Fruit fly (Drosophila melanogaster): ENCODE data around the gene CG10584.

CG10584 gene

DNA sequence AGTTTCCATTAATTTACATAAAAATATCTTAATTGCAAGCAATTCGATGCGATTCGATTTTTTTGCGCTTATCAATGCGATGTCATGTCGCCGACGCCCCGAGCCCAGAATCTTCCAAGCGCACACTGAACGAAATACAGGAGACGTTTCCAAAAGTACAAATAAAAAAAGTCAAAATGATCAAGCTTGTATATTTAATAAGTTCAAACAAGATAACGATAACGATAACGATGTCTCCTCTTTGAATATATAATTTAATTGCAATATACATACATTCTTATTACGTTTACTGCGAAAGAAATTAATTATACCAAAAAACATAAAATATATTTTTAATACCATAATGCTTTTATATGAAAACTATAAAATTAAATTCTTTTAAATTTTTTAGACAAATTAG lies 40.9 kb downstream of the CG10584 start (continued):
- TF ChIP-seq CG3919 (GFP tag; optimal IDR thresholded peaks at IDR 0.05) (peak; percentile 66), CG8632 (GFP tag; optimal IDR thresholded peaks at IDR 0.05) (peak; percentile 72), CG6276 (GFP tag; optimal IDR thresholded peaks at IDR 0.05) (no peak), CG1621 (tag; optimal IDR thresholded peaks at IDR 0.05) (no peak), OdsH (GFP tag; optimal IDR thresholded peaks at IDR 0.05) (no peak), eg (GFP tag; IDR thresholded peaks at IDR 0.05) (no peak), Smox (GFP tag; optimal IDR thresholded peaks at IDR 0.05) (peak; percentile 26), achi (GFP tag; optimal IDR thresholded peaks at IDR 0.05) (peak; percentile 49), lz (GFP tag; optimal IDR thresholded peaks at IDR 0.05) (peak; percentile 26), pdm3 (GFP tag; optimal IDR thresholded peaks at IDR 0.05) (peak; percentile 35), CG6792 (GFP tag; optimal IDR thresholded peaks at IDR 0.05) (peak; percentile 50), CG10669 (GFP tag; optimal IDR thresholded peaks at IDR 0.05) (peak; percentile 62), dac (GFP tag; optimal IDR thresholded peaks at IDR 0.05) (no peak), CG6163 (GFP tag; IDR thresholded peaks at IDR 0.05) (no peak), Lpt (GFP tag; optimal IDR thresholded peaks at IDR 0.05) (no peak), CG32006 (GFP tag; optimal IDR thresholded peaks at IDR 0.05) (no peak), CG8319 (GFP tag; optimal IDR thresholded peaks at IDR 0.05) (peak; percentile 28), CG7368 (GFP tag; optimal IDR thresholded peaks at IDR 0.05) (peak; percentile 23), Ets21C (GFP tag; optimal IDR thresholded peaks at IDR 0.05) (no peak), dsx (GFP tag; optimal IDR thresholded peaks at IDR 0.05; ENCODE audit: poor library complexity, severe bottlenecking) (peak; percentile 44), CG11762 (GFP tag; optimal IDR thresholded peaks at IDR 0.05; ENCODE audit: insufficient read depth) (no peak), cyc (GFP tag; optimal IDR thresholded peaks at IDR 0.05) (peak; percentile 31), vri (GFP tag; optimal IDR thresholded peaks at IDR 0.05) (no peak), CG4318 (GFP tag; optimal IDR thresholded peaks at IDR 0.05) (no peak), Sox102F (GFP tag; optimal IDR thresholded peaks at IDR 0.05) (peak; percentile 41), Eip75B (GFP tag; optimal IDR thresholded peaks at IDR 0.05) (peak; percentile 43), CG3032 (tag; optimal IDR thresholded peaks at IDR 0.05) (peak; percentile 58)

DNA sequence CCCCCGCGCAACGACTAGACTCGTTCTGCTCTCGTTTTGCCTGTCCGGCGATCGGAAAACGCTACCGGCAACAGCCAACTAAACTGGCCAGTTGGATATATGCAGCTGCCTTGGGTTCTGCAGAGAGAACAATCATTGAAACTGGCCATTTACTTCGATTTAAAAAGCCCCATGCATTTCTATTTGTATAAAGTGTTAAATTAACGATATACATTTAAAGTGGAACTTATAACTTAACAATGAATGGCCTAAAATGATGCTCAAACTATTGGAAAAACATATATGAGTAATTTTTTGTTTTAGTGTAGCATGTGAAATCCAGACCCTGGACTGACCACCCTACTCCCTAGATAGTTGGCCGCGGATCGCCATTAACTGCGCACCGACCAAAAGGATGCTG lies 42.3 kb downstream of the CG10584 start:
- peak; percentile 60 to 66 for TF ChIP-seq salr (GFP tag; optimal IDR thresholded peaks at IDR 0.05)
- peak; percentile 65 for TF ChIP-seq Lpt (GFP tag; optimal IDR thresholded peaks at IDR 0.05)
- peak; percentile 84 for TF ChIP-seq CG6163 (GFP tag; IDR thresholded peaks at IDR 0.05)
- no peak for TF ChIP-seq Hr38 (GFP tag; optimal IDR thresholded peaks at IDR 0.05)
- TF ChIP-seq CG15336 (GFP tag; IDR thresholded peaks at IDR 0.05): peak; percentile 67; the same call in 1 of the 2 replicates
- TF ChIP-seq CG8632 (GFP tag; optimal IDR thresholded peaks at IDR 0.05): peak; percentile 16
- peak; percentile 25 for TF ChIP-seq CG34406 (GFP tag; optimal IDR thresholded peaks at IDR 0.05)
- peak; percentile 66 for TF ChIP-seq acj6 (GFP tag; optimal IDR thresholded peaks at IDR 0.05)
- TF ChIP-seq cyc (GFP tag; optimal IDR thresholded peaks at IDR 0.05): no peak
- TF ChIP-seq CG8119 (GFP tag; IDR thresholded peaks at IDR 0.05): peak; percentile 70; the same call in 2 of the 3 replicates
- no peak for TF ChIP-seq Eip93F (GFP tag; optimal IDR thresholded peaks at IDR 0.05)
- TF ChIP-seq CG6792 (GFP tag; optimal IDR thresholded peaks at IDR 0.05): peak; percentile 54
- TF ChIP-seq achi (GFP tag; optimal IDR thresholded peaks at IDR 0.05): peak; percentile 76
- TF ChIP-seq svp (GFP tag): no peak
- no peak for TF ChIP-seq fd85E (GFP tag; optimal IDR thresholded peaks at IDR 0.05)
- TF ChIP-seq Blimp-1 (GFP tag; optimal IDR thresholded peaks at IDR 0.05): no peak
- peak; percentile 48 for TF ChIP-seq CG16779 (tag; optimal IDR thresholded peaks at IDR 0.05)
- TF ChIP-seq dsx (GFP tag; optimal IDR thresholded peaks at IDR 0.05; ENCODE audit: poor library complexity, severe bottlenecking): peak; percentile 74
- TF ChIP-seq CG6808 (GFP tag; optimal IDR thresholded peaks at IDR 0.05): peak; percentile 78
- TF ChIP-seq fd59A (GFP tag; optimal IDR thresholded peaks at IDR 0.05): peak; percentile 67
- TF ChIP-seq topi (GFP tag; optimal IDR thresholded peaks at IDR 0.05): peak; percentile 9
- TF ChIP-seq Hr4 (GFP tag; optimal IDR thresholded peaks at IDR 0.05): no peak
- TF ChIP-seq Ets21C (GFP tag; optimal IDR thresholded peaks at IDR 0.05): no peak
- TF ChIP-seq Eip75B (GFP tag; optimal IDR thresholded peaks at IDR 0.05): peak; percentile 71
- peak; percentile 27 for TF ChIP-seq Met (GFP tag; optimal IDR thresholded peaks at IDR 0.05)
- peak; percentile 66 for TF ChIP-seq Gug (GFP tag; IDR thresholded peaks at IDR 0.05)
- no peak for TF ChIP-seq lz (GFP tag; optimal IDR thresholded peaks at IDR 0.05)
- no peak for TF ChIP-seq Sox15 (GFP tag; optimal IDR thresholded peaks at IDR 0.05)
- peak; percentile 58 for TF ChIP-seq OdsH (GFP tag; optimal IDR thresholded peaks at IDR 0.05)
- peak; percentile 60 for TF ChIP-seq net (GFP tag; optimal IDR thresholded peaks at IDR 0.05)
- TF ChIP-seq vri (GFP tag; optimal IDR thresholded peaks at IDR 0.05): no peak
- no peak for TF ChIP-seq CG8319 (GFP tag; optimal IDR thresholded peaks at IDR 0.05)
- TF ChIP-seq spab (GFP tag; optimal IDR thresholded peaks at IDR 0.05): peak; percentile 75
- no peak for TF ChIP-seq Smox (GFP tag; optimal IDR thresholded peaks at IDR 0.05)
- TF ChIP-seq CG7368 (GFP tag; optimal IDR thresholded peaks at IDR 0.05): peak; percentile 41
- peak; percentile 77 for TF ChIP-seq CG1621 (tag; optimal IDR thresholded peaks at IDR 0.05)
- peak; percentile 65 for TF ChIP-seq CG3919 (GFP tag; optimal IDR thresholded peaks at IDR 0.05)
- peak; percentile 31 for TF ChIP-seq CG6276 (GFP tag; optimal IDR thresholded peaks at IDR 0.05)
- TF ChIP-seq CG3032 (tag; optimal IDR thresholded peaks at IDR 0.05): peak; percentile 77
- no peak for TF ChIP-seq dac (GFP tag; optimal IDR thresholded peaks at IDR 0.05)
- peak; percentile 18 for TF ChIP-seq CG4318 (GFP tag; optimal IDR thresholded peaks at IDR 0.05)
